Worm (Caenorhabditis elegans): ENCODE data around the gene Y53G8AM.6.

Gene Y53G8AM.6

DNA sequence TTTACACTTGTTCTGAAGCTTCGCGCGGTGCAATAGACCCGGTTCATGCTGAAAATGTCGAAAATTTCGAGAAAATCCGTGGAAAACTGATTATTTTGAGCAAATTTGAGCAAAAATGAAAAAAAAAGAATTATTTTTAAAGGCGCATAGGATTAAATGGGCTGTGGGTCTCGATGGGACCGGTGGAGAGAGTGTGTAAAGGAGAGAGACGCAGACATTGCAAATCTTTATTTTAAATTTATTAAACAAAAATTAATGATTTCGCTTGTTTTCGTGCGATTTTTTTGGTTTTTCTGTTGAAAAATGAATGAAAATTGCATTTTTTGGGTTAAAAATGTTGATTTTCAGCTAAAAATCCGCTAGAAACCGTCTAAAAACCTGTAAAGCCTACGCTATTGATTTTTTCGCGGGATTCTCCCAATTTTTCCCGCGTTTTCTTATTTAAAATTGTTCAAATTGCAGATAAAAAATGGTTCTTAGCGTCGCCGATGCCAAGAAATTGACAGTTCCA is 34.7 kb upstream of the Y53G8AM.6 start, which contains the start of the genes Y53G8AR.8 and Y53G8AR.6 (continued):
- no peak for TF ChIP-seq madf-3 (GFP tag; IDR thresholded peaks at IDR 0.05)
- peak; percentile 98 for TF ChIP-seq hmg-1.2 (GFP tag; IDR thresholded peaks at IDR 0.05)
- TF ChIP-seq mes-4 (tag; optimal IDR thresholded peaks at IDR 0.05): no peak
- TF ChIP-seq sdz-38 (tag; optimal IDR thresholded peaks at IDR 0.05): no peak
- TF ChIP-seq hlh-12 (tag; optimal IDR thresholded peaks at IDR 0.05): no peak
- TF ChIP-seq attf-5 (GFP tag; optimal IDR thresholded peaks at IDR 0.05): no peak
- peak; percentile 45; the same call in 1 of the 2 replicates for TF ChIP-seq madf-6 (GFP tag; IDR thresholded peaks at IDR 0.05)
- TF ChIP-seq zim-3 (tag; optimal IDR thresholded peaks at IDR 0.05): no peak
- no peak for TF ChIP-seq hlh-26 (GFP tag; conservative IDR thresholded peaks at IDR 0.05)
- TF ChIP-seq xnd-1 (tag; optimal IDR thresholded peaks at IDR 0.05): no peak
- no peak for TF ChIP-seq let-607 (tag; optimal IDR thresholded peaks at IDR 0.05)
- TF ChIP-seq C17E4.6 (GFP tag; IDR thresholded peaks at IDR 0.05): no peak
- TF ChIP-seq Y67H2A.10 (GFP tag; conservative IDR thresholded peaks at IDR 0.05): no peak
- TF ChIP-seq K11D2.4 (GFP tag; IDR thresholded peaks at IDR 0.05): no peak
- TF ChIP-seq aptf-3 (GFP tag; IDR thresholded peaks at IDR 0.05): no peak
- 0 out of 2 replicates have a peak, but pooled peaks have one; percentile 12 for TF ChIP-seq rcor-1 (GFP tag; IDR thresholded peaks at IDR 0.05)
- TF ChIP-seq nfya-2 (GFP tag; IDR thresholded peaks at IDR 0.05): no peak
- TF ChIP-seq cebp-1 (GFP tag; IDR thresholded peaks at IDR 0.05): no peak
- TF ChIP-seq cebp-1 (tag; optimal IDR thresholded peaks at IDR 0.05): no peak
- no peak for TF ChIP-seq D2030.7 (GFP tag; IDR thresholded peaks at IDR 0.05)
- TF ChIP-seq lag-1 (GFP tag; IDR thresholded peaks at IDR 0.05): no peak
- TF ChIP-seq lin-35 (GFP tag; optimal IDR thresholded peaks at IDR 0.05): no peak
- TF ChIP-seq F23B12.7 (tag; optimal IDR thresholded peaks at IDR 0.05; ENCODE audit: insufficient read depth): no peak
- TF ChIP-seq mxl-1 (tag; optimal IDR thresholded peaks at IDR 0.05): no peak
- peak; percentile 79 for TF ChIP-seq F33H1.4 (GFP tag; IDR thresholded peaks at IDR 0.05)

DNA sequence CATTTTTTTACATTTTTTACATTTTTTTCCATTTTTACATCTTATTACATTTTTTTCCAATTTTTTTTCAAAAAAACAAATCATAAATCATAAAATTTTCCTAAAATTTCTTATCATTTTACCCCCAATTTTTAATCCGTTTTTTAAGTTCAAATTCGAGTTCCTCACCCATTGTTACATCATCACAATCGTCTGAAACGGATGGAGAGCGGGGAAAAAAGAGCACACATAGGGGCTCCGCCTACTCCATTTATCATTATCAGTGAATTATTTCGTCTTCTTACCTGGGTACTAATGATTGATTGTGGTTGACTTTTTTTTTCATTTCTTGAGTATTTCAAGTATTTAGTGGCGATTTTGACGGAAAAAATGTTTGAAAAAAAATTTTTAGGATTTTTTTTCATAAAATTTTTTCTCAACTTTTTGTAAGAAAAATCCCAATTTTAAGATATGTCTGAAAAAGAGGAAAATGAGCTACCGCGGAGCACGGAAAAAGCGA is 22.3 kb upstream of the Y53G8AM.6 start, which contains the start of gene mfsd-8:
Gene mfsd-8, plus strand, starts transcription at position 449 of the 499 bp plus-strand sequence.
- TF ChIP-seq nfyb-1 (GFP tag; IDR thresholded peaks at IDR 0.05): no peak
- TF ChIP-seq nhr-80 (tag; optimal IDR thresholded peaks at IDR 0.05): peak; percentile 88
- no peak for TF ChIP-seq ztf-25 (GFP tag; IDR thresholded peaks at IDR 0.05)
- TF ChIP-seq ceh-79 (tag; optimal IDR thresholded peaks at IDR 0.05): no peak
- no peak for TF ChIP-seq D2030.7 (GFP tag; IDR thresholded peaks at IDR 0.05)
- TF ChIP-seq fkh-3 (tag; optimal IDR thresholded peaks at IDR 0.05): no peak
- TF ChIP-seq ceh-91 (GFP tag; IDR thresholded peaks at IDR 0.05): no peak
- TF ChIP-seq nhr-27 (tag; optimal IDR thresholded peaks at IDR 0.05): no peak
- peak; percentile 63 for TF ChIP-seq ets-4 (GFP tag; optimal IDR thresholded peaks at IDR 0.05)
- TF ChIP-seq attf-3 (GFP tag; conservative IDR thresholded peaks at IDR 0.05): no peak
- TF ChIP-seq hsf-1 (GFP tag; IDR thresholded peaks at IDR 0.05): no peak
- TF ChIP-seq lag-1 (GFP tag; IDR thresholded peaks at IDR 0.05): no peak

DNA sequence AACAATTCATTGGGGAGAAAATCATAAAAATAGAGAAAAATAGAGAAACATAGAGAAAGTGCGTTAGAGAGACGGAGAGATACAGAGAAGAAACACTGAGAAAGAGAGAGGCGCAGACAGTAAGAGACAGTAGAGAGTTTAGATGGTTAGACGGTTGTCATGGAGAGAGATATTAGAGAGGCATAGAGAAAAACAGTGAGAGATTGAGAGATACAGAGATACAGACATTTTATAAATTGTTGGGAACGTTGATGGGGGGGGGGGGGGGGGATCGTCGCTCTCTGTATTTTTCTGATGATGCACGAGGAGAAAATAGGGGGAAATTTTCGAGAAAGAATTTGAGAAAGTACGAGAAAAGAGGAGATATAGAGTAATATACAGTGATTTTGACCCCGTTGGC is 19.7 kb upstream of the Y53G8AM.6 start:
- TF ChIP-seq C06A6.2 (GFP tag; conservative IDR thresholded peaks at IDR 0.05): peak; percentile 77
- peak; percentile 98 for TF ChIP-seq hmg-1.2 (GFP tag; IDR thresholded peaks at IDR 0.05)
- TF ChIP-seq cebp-1 (GFP tag; IDR thresholded peaks at IDR 0.05): no peak
- peak; percentile 69 for TF ChIP-seq cebp-1 (tag; optimal IDR thresholded peaks at IDR 0.05)
- TF ChIP-seq egl-18 (GFP tag; IDR thresholded peaks at IDR 0.05): no peak
- peak; percentile 0 for TF ChIP-seq tlf-1 (GFP tag; optimal IDR thresholded peaks at IDR 0.05)
- no peak for TF ChIP-seq lir-1 (GFP tag; conservative IDR thresholded peaks at IDR 0.05)
- no peak for TF ChIP-seq mel-28 (tag; optimal IDR thresholded peaks at IDR 0.05; ENCODE audit: borderline replicate concordance)
- TF ChIP-seq tbp1 (GFP tag; optimal IDR thresholded peaks at IDR 0.05): peak; percentile 43
- peak; percentile 34 for TF ChIP-seq K12H6.12 (tag; optimal IDR thresholded peaks at IDR 0.05)
- TF ChIP-seq lin-54 (GFP tag; optimal IDR thresholded peaks at IDR 0.05): peak; percentile 50
- TF ChIP-seq egrh-3 (GFP tag; IDR thresholded peaks at IDR 0.05): peak; percentile 53
- peak; percentile 6 for TF ChIP-seq gei-17 (GFP tag; optimal IDR thresholded peaks at IDR 0.05)
- peak; percentile 62 for TF ChIP-seq attf-5 (GFP tag; optimal IDR thresholded peaks at IDR 0.05)
- TF ChIP-seq sptf-2 (GFP tag; optimal IDR thresholded peaks at IDR 0.05): no peak
- TF ChIP-seq B0336.3 (GFP tag; IDR thresholded peaks at IDR 0.05): peak; percentile 46; the same call in 1 of the 2 replicates
- TF ChIP-seq K11D2.4 (GFP tag; IDR thresholded peaks at IDR 0.05): peak; percentile 80
